Worm (Caenorhabditis elegans) whole organism, L1 larva: ENCODE measurements around the gene cnc-10.

Experiments
- ama-1 ChIP-seq: fragments of 150-350 bp; optimal IDR thresholded peaks from 2 replicates; lab custom pipeline; 2014
- dpl-1 ChIP-seq, 3 experiments: fragments of 150-350 bp in 2 of 3; sonication (generic microtip) in 1 of 3; optimal IDR thresholded peaks; 2 replicates each; lab custom pipeline; 2014 to 2017; ENCODE audit warnings: missing biosample characterization in 3 of 3, missing genetic modification characterization in 3 of 3, missing genetic modification reagents in 3 of 3
- fkh-8 ChIP-seq: sonication (generic microtip); optimal IDR thresholded peaks from 2 replicates; lab custom pipeline; 2016; ENCODE audit warnings: mild to moderate bottlenecking, missing genetic modification characterization, missing compliant biosample characterization
- lin-13 ChIP-seq: fragments of 150-350 bp; optimal IDR thresholded peaks from 2 replicates; lab custom pipeline; 2014; ENCODE audit warnings: missing biosample characterization, missing genetic modification reagents, missing genetic modification characterization
- nhr-76 ChIP-seq: sonication (generic microtip); optimal IDR thresholded peaks from 2 replicates; lab custom pipeline; 2017; ENCODE audit warnings: missing biosample characterization, missing genetic modification characterization
- pag-3 ChIP-seq: sonication (generic microtip); optimal IDR thresholded peaks from 2 replicates; lab custom pipeline; 2017; ENCODE audit warnings: missing genetic modification characterization, mild to moderate bottlenecking, missing compliant biosample characterization, antibody characterized with exemption, borderline replicate concordance; ENCODE audit not compliant: insufficient read depth
- ztf-11 ChIP-seq, 2 experiments: sonication (generic microtip); optimal IDR thresholded peaks; 2 replicates each; lab custom pipeline; 2016 to 2017; ENCODE audit warnings: missing genetic modification characterization in 2 of 2, missing biosample characterization in 1 of 2, missing compliant biosample characterization in 1 of 2

DNA sequence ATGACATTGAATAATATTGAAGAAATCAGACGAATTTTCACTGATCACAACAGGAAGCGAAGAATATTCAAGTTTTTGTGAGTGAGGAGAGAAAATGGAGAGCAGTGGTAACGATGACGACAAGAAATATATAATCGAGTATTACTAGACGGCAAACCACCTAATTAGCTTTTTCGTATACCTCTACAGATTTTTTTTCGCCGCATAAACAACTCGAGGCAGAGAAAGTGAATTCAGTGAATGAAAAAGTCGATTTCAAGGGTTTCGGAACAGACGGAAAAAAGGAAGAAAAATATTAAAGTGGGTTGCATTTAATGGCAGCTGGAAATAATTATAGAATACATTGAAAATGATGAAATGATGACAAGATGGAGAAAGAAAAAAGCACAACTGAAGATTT, 5.4 kb upstream of the cnc-10 start, which contains the start of gene gpa-1:
- TF ChIP-seq nhr-76: no peak
- no peak for TF ChIP-seq pag-3 (tag; lab: Kevin White, UChicago)
- TF ChIP-seq ama-1 (lab: Kevin White, UChicago): no peak
- TF ChIP-seq dpl-1 (GFP tag; optimal IDR thresholded peaks at IDR 0.05; lab: Kevin White, UChicago): no peak
- TF ChIP-seq fkh-8: peak; percentile 20
- TF ChIP-seq lin-13 (GFP tag; lab: Kevin White, UChicago): no peak
- no peak for TF ChIP-seq ztf-11 (tag; optimal IDR thresholded peaks at IDR 0.05; lab: Kevin White, UChicago)
